Fruit fly (Drosophila melanogaster) whole organism, embryonic: ENCODE results near the gene CG7430.

Source experiments
- Awh ChIP-seq: fragments of 200-800 bp; sonication (Bioruptor generic); IDR thresholded peaks from 2 replicates; pipeline ENCODE4, ENCODE4 v1.3.6; 2022; ENCODE audit warnings: missing biosample characterization, missing genetic modification characterization
- CG11504 ChIP-seq: fragments of 200-800 bp; sonication (Bioruptor generic); optimal IDR thresholded peaks from 3 replicates; lab custom pipeline; 2019; ENCODE audit warnings: missing biosample characterization, mild to moderate bottlenecking, missing genetic modification characterization, moderate library complexity
- CG11723 ChIP-seq: fragments of 200-800 bp; sonication (Bioruptor generic); optimal IDR thresholded peaks from 2 replicates; lab custom pipeline; 2017; ENCODE audit warnings: missing biosample characterization, mild to moderate bottlenecking, missing genetic modification characterization
- CG12071 ChIP-seq: fragments of 200-800 bp; sonication (Bioruptor generic); optimal IDR thresholded peaks from 3 replicates; lab custom pipeline; 2018; ENCODE audit warnings: missing biosample characterization, mild to moderate bottlenecking, missing genetic modification characterization
- CG12744 ChIP-seq: fragments of 200-800 bp; sonication (Bioruptor generic); optimal IDR thresholded peaks from 2 replicates; lab custom pipeline; 2016; ENCODE audit warnings: missing biosample characterization, missing genetic modification characterization
- CG13296 ChIP-seq: fragments of 200-800 bp; sonication (Bioruptor generic); optimal IDR thresholded peaks from 3 replicates; lab custom pipeline; 2018; ENCODE audit warnings: missing biosample characterization, mild to moderate bottlenecking, missing genetic modification characterization
- CG14050 ChIP-seq: fragments of 200-800 bp; sonication (Bioruptor generic); IDR thresholded peaks from 3 replicates; pipeline ENCODE4 v1.3.6; 2022; ENCODE audit warnings: missing biosample characterization, missing genetic modification characterization
- CG17802 ChIP-seq: fragments of 200-800 bp; sonication (Bioruptor generic); optimal IDR thresholded peaks from 2 replicates; lab custom pipeline; 2018; ENCODE audit warnings: missing biosample characterization, mild to moderate bottlenecking, missing genetic modification characterization, moderate library complexity
- CG18262 ChIP-seq: fragments of 200-800 bp; optimal IDR thresholded peaks from 3 replicates; lab custom pipeline; 2019; ENCODE audit warnings: missing biosample characterization, mild to moderate bottlenecking, missing genetic modification characterization, moderate library complexity
- CG18599 ChIP-seq: fragments of 200-800 bp; sonication (Bioruptor generic); optimal IDR thresholded peaks from 3 replicates; lab custom pipeline; 2017; ENCODE audit warnings: missing biosample characterization, missing genetic modification characterization, mild to moderate bottlenecking, moderate library complexity, missing genetic modification reagents
- CG2116 ChIP-seq: fragments of 200-800 bp; sonication (Bioruptor generic); optimal IDR thresholded peaks from 3 replicates; lab custom pipeline; 2018; ENCODE audit warnings: missing biosample characterization, mild to moderate bottlenecking, missing genetic modification characterization
- CG2202 ChIP-seq: fragments of 200-800 bp; sonication (Bioruptor generic); optimal IDR thresholded peaks from 2 replicates; lab custom pipeline; 2018; ENCODE audit warnings: missing biosample characterization, mild to moderate bottlenecking, missing genetic modification characterization
- CG31388 ChIP-seq: fragments of 200-800 bp; sonication (Bioruptor generic); optimal IDR thresholded peaks from 2 replicates; lab custom pipeline; 2016; ENCODE audit warnings: missing biosample characterization, missing genetic modification characterization
- CG33213 ChIP-seq: fragments of 200-800 bp; sonication (Bioruptor generic); optimal IDR thresholded peaks from 3 replicates; lab custom pipeline; 2016; ENCODE audit warnings: missing biosample characterization, missing genetic modification characterization
- CG3847 ChIP-seq: fragments of 200-800 bp; sonication (Bioruptor generic); IDR thresholded peaks from 2 replicates; pipeline ENCODE4 v1.3.6; 2022; ENCODE audit warnings: missing biosample characterization, missing genetic modification characterization
- CG4282 ChIP-seq: fragments of 200-800 bp; sonication (Bioruptor generic); optimal IDR thresholded peaks from 2 replicates; lab custom pipeline; 2016; ENCODE audit warnings: missing biosample characterization, missing genetic modification characterization
- CG5180 ChIP-seq: fragments of 200-800 bp; sonication (Bioruptor generic); optimal IDR thresholded peaks from 3 replicates; lab custom pipeline; 2017; ENCODE audit warnings: missing biosample characterization, missing genetic modification characterization, mild to moderate bottlenecking, moderate library complexity, missing genetic modification reagents
- CG6175 ChIP-seq: fragments of 200-800 bp; sonication (Bioruptor generic); IDR thresholded peaks from 3 replicates; pipeline ENCODE4 v1.3.6; 2022; ENCODE audit warnings: missing biosample characterization, missing genetic modification characterization
- CG6272 ChIP-seq: fragments of 200-800 bp; sonication (Bioruptor generic); IDR thresholded peaks from 2 replicates; pipeline ENCODE4 v1.3.6; 2022; ENCODE audit warnings: missing biosample characterization, missing genetic modification characterization
- CG6854 ChIP-seq: fragments of 200-800 bp; sonication (Bioruptor generic); optimal IDR thresholded peaks from 3 replicates; lab custom pipeline; 2017; ENCODE audit warnings: missing biosample characterization, mild to moderate bottlenecking, missing genetic modification characterization
- CG8478 ChIP-seq: fragments of >200 bp; optimal IDR thresholded peaks from 2 replicates; lab custom pipeline; 2018
- CG9797 ChIP-seq: fragments of 200-800 bp; sonication (Bioruptor generic); optimal IDR thresholded peaks from 3 replicates; lab custom pipeline; 2018; ENCODE audit warnings: missing biosample characterization, mild to moderate bottlenecking, missing genetic modification characterization
- CG9817 ChIP-seq: fragments of 200-800 bp; sonication (Bioruptor generic); optimal IDR thresholded peaks from 2 replicates; lab custom pipeline; 2018; ENCODE audit warnings: missing biosample characterization, mild to moderate bottlenecking, missing genetic modification characterization, moderate library complexity
- Dek ChIP-seq: fragments of 200-800 bp; sonication (Bioruptor generic); optimal IDR thresholded peaks from 3 replicates; lab custom pipeline; 2019; ENCODE audit warnings: missing biosample characterization, mild to moderate bottlenecking, missing genetic modification characterization, moderate library complexity
- E2f2 ChIP-seq: fragments of 200-800 bp; sonication (Bioruptor generic); IDR thresholded peaks from 2 replicates; pipeline ENCODE4 v1.3.6; 2022; ENCODE audit warnings: missing biosample characterization, missing genetic modification characterization
- ERR ChIP-seq: fragments of 200-800 bp; sonication (Bioruptor generic); optimal IDR thresholded peaks from 2 replicates; lab custom pipeline; 2016; ENCODE audit warnings: missing biosample characterization, missing genetic modification characterization
- Ets97D ChIP-seq: fragments of 200-800 bp; sonication (Bioruptor generic); optimal IDR thresholded peaks from 3 replicates; lab custom pipeline; 2016; ENCODE audit warnings: missing biosample characterization, missing genetic modification characterization
- Gsc ChIP-seq: fragments of 200-800 bp; sonication (Bioruptor generic); IDR thresholded peaks from 2 replicates; pipeline ENCODE4 v1.3.6; 2022; ENCODE audit warnings: missing biosample characterization, missing genetic modification characterization
- Hand ChIP-seq: fragments of 200-800 bp; sonication (Bioruptor generic); optimal IDR thresholded peaks from 2 replicates; lab custom pipeline; 2017; ENCODE audit warnings: mild to moderate bottlenecking, missing biosample characterization, missing genetic modification reagents, missing genetic modification characterization
- MTF-1 ChIP-seq: fragments of 200-800 bp; sonication (Bioruptor generic); optimal IDR thresholded peaks from 2 replicates; lab custom pipeline; 2018; ENCODE audit warnings: missing biosample characterization, mild to moderate bottlenecking, missing genetic modification characterization, borderline replicate concordance
- Mad ChIP-seq: fragments of 200-800 bp; sonication (Bioruptor generic); optimal IDR thresholded peaks from 2 replicates; lab custom pipeline; 2016; ENCODE audit warnings: missing biosample characterization, missing genetic modification characterization
- NC2α ChIP-seq: fragments of 200-800 bp; sonication (Bioruptor generic); optimal IDR thresholded peaks from 2 replicates; lab custom pipeline; 2016; ENCODE audit warnings: missing biosample characterization, missing genetic modification characterization
- Poxn ChIP-seq: fragments of 200-800 bp; sonication (Bioruptor generic); IDR thresholded peaks from 2 replicates; pipeline ENCODE4 v1.3.6; 2022; ENCODE audit warnings: missing biosample characterization, missing genetic modification characterization
- Scr ChIP-seq: fragments of 200-800 bp; sonication (Bioruptor generic); IDR thresholded peaks from 2 replicates; pipeline ENCODE4 v1.3.6; 2022; ENCODE audit warnings: missing biosample characterization, missing genetic modification characterization; ENCODE audit not compliant: partially characterized antibody
- Sox102F ChIP-seq: fragments of 200-800 bp; sonication (Bioruptor generic); optimal IDR thresholded peaks from 2 replicates; lab custom pipeline; 2018; ENCODE audit warnings: missing biosample characterization, mild to moderate bottlenecking, missing genetic modification characterization, moderate library complexity
- cad ChIP-seq: fragments of >200 bp; optimal IDR thresholded peaks from 2 replicates; lab custom pipeline; 2017; ENCODE audit warnings: missing biosample characterization, missing genetic modification characterization
- disco-r ChIP-seq: fragments of 200-800 bp; sonication (Bioruptor generic); optimal IDR thresholded peaks from 2 replicates; lab custom pipeline; 2016; ENCODE audit warnings: missing biosample characterization, missing genetic modification characterization
- ftz-f1 ChIP-seq: fragments of 200-800 bp; sonication (Bioruptor generic); optimal IDR thresholded peaks from 2 replicates; lab custom pipeline; 2016; ENCODE audit warnings: missing biosample characterization, missing genetic modification characterization
- gro ChIP-seq: fragments of 200-800 bp; sonication (Bioruptor generic); optimal IDR thresholded peaks from 2 replicates; lab custom pipeline; 2016; ENCODE audit warnings: missing biosample characterization, missing genetic modification characterization
- mld ChIP-seq: fragments of 200-800 bp; sonication (Bioruptor generic); IDR thresholded peaks from 3 replicates; pipeline ENCODE4 v1.3.6; 2022; ENCODE audit warnings: missing biosample characterization, missing genetic modification characterization; ENCODE audit not compliant: partially characterized antibody
- oc ChIP-seq: fragments of 200-800 bp; sonication (Bioruptor generic); optimal IDR thresholded peaks from 2 replicates; lab custom pipeline; 2018; ENCODE audit warnings: missing biosample characterization, mild to moderate bottlenecking, missing genetic modification characterization, moderate library complexity
- org-1 ChIP-seq: fragments of 200-800 bp; sonication (Bioruptor generic); optimal IDR thresholded peaks from 2 replicates; lab custom pipeline; 2017; ENCODE audit warnings: missing biosample characterization, missing genetic modification characterization
- otp ChIP-seq: fragments of 200-800 bp; sonication (Bioruptor generic); IDR thresholded peaks from 3 replicates; pipeline ENCODE4, ENCODE4 v1.3.6; 2022; ENCODE audit warnings: missing biosample characterization, missing genetic modification characterization
- pfk ChIP-seq: fragments of 200-800 bp; sonication (Bioruptor generic); optimal IDR thresholded peaks from 2 replicates; lab custom pipeline; 2018; ENCODE audit warnings: missing biosample characterization, mild to moderate bottlenecking, missing genetic modification characterization, moderate library complexity
- schlank ChIP-seq: fragments of 200-800 bp; sonication (Bioruptor generic); optimal IDR thresholded peaks from 2 replicates; lab custom pipeline; 2018; ENCODE audit warnings: missing biosample characterization, mild to moderate bottlenecking, missing genetic modification characterization
- shn ChIP-seq: fragments of 200-800 bp; sonication (Bioruptor generic); optimal IDR thresholded peaks from 3 replicates; lab custom pipeline; 2016; ENCODE audit warnings: missing biosample characterization, missing genetic modification characterization
- slou ChIP-seq: fragments of 200-800 bp; sonication (Bioruptor generic); optimal IDR thresholded peaks from 3 replicates; lab custom pipeline; 2016; ENCODE audit warnings: missing biosample characterization, missing genetic modification characterization
- sqz ChIP-seq: fragments of 200-800 bp; sonication (Bioruptor generic); optimal IDR thresholded peaks from 3 replicates; lab custom pipeline; 2018; ENCODE audit warnings: missing biosample characterization, mild to moderate bottlenecking, missing genetic modification characterization
- sug ChIP-seq: fragments of 200-800 bp; optimal IDR thresholded peaks from 2 replicates; lab custom pipeline; 2019; ENCODE audit warnings: missing biosample characterization, mild to moderate bottlenecking, missing genetic modification characterization, moderate library complexity
- tx ChIP-seq: fragments of 200-800 bp; sonication (Bioruptor generic); optimal IDR thresholded peaks from 2 replicates; lab custom pipeline; 2016; ENCODE audit warnings: missing biosample characterization, missing genetic modification characterization
- unpg ChIP-seq: fragments of 200-800 bp; sonication (Bioruptor generic); optimal IDR thresholded peaks from 3 replicates; lab custom pipeline; 2018; ENCODE audit warnings: missing biosample characterization, mild to moderate bottlenecking, missing genetic modification characterization, moderate library complexity
- wdn ChIP-seq: fragments of 200-800 bp; sonication (Bioruptor generic); IDR thresholded peaks from 2 replicates; pipeline ENCODE4 v1.3.6; 2022; ENCODE audit warnings: missing biosample characterization, missing genetic modification characterization

CG7430 gene

DNA sequence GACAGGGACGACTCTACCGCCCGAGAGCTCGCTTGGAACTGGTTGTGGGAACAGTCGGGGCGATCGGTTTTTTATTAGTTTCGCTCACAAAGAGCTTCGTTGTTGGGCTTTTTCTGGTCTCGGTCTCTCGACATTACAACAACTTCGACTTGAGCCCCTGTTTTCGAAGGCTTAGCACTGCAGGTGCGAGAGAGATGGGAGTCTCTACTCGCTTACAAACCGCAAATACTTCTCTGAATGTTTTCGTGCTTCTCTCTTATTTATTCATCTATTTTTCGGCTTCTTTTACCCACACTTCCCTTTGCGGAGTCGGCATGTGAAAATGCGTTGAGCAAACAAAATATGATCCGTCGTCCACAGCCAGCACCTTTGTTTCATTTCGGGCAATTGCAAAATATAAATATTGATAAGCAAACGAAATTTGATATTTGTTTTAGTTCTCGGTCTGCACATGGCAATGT, 49.1 kb downstream of the CG7430 start, which contains the start of gene Tsp74F (continued):
- TF ChIP-seq CG12744 (GFP tag; lab: Kevin White, UChicago) (no peak), sqz (no peak), Dek (no peak), sug (tag; lab: Kevin White, UChicago) (no peak), wdn (GFP tag; lab: Robert Waterston, UW) (no peak), MTF-1 (GFP tag; lab: Kevin White, UChicago) (peak; percentile 6), Poxn (no peak), CG8478 (lab: Kevin White, UChicago) (no peak), slou (GFP tag; lab: Kevin White, UChicago) (no peak), cad (GFP tag; lab: Kevin White, UChicago) (no peak), Hand (GFP tag; lab: Kevin White, UChicago) (no peak), ftz-f1 (GFP tag; lab: Kevin White, UChicago) (no peak), mld (GFP tag; lab: Robert Waterston, UW) (no peak), CG3847 (GFP tag; lab: Robert Waterston, UW) (no peak), CG6272 (no peak), tx (no peak), Sox102F (GFP tag; lab: Kevin White, UChicago) (peak; percentile 8), Ets97D (GFP tag; lab: Kevin White, UChicago) (no peak), ERR (GFP tag; lab: Kevin White, UChicago) (no peak), CG6175 (GFP tag; lab: Robert Waterston, UW) (no peak), CG9797 (GFP tag; lab: Kevin White, UChicago) (no peak), oc (tag; lab: Kevin White, UChicago) (peak; percentile 61), Scr (no peak), gro (GFP tag; lab: Kevin White, UChicago) (no peak), unpg (GFP tag; lab: Kevin White, UChicago) (no peak), CG18599 (GFP tag; lab: Kevin White, UChicago) (no peak), CG5180 (GFP tag; lab: Kevin White, UChicago) (peak; percentile 19), CG18262 (tag; lab: Kevin White, UChicago) (no peak), CG11504 (no peak), CG9817 (tag; lab: Kevin White, UChicago) (no peak), org-1 (no peak), otp (no peak), CG14050 (GFP tag; lab: Robert Waterston, UW) (no peak), CG11723 (GFP tag; lab: Kevin White, UChicago) (peak; percentile 19), Awh (GFP tag; lab: Robert Waterston, UW) (no peak), CG17802 (tag; lab: Kevin White, UChicago) (no peak), CG13296 (GFP tag; lab: Kevin White, UChicago) (peak; percentile 30), CG31388 (no peak), schlank (tag; lab: Kevin White, UChicago) (no peak), pfk (GFP tag; lab: Kevin White, UChicago) (no peak), CG6854 (GFP tag; lab: Kevin White, UChicago) (no peak), disco-r (no peak), CG12071 (GFP tag; lab: Kevin White, UChicago) (peak; percentile 63), Mad (GFP tag; lab: Kevin White, UChicago) (no peak), shn (GFP tag; lab: Kevin White, UChicago) (no peak), CG2116 (GFP tag; lab: Kevin White, UChicago) (no peak), CG4282 (GFP tag; lab: Kevin White, UChicago) (no peak), CG33213 (no peak), Gsc (no peak), NC2α (GFP tag; lab: Kevin White, UChicago) (no peak), CG2202 (tag; lab: Kevin White, UChicago) (no peak), E2f2 (GFP tag; lab: Robert Waterston, UW) (no peak)
